Worm (Caenorhabditis elegans) whole organism, midembryonic: Measurements from ENCODE around the gene Y57A10C.10.

ENCODE experiments used
- ztf-23 ChIP-seq: fragments of 200-800 bp; sonication (Bioruptor generic); IDR thresholded peaks from 2 replicates; pipeline ENCODE4 v1.3.6; 2022; ENCODE audit warnings: missing genetic modification reagents, missing genetic modification characterization, missing compliant biosample characterization
- ztf-29 ChIP-seq: fragments of 200-800 bp; sonication (Bioruptor generic); IDR thresholded peaks from 2 replicates; pipeline ENCODE4 v1.3.6; 2022; ENCODE audit warnings: missing genetic modification reagents, missing genetic modification characterization, missing compliant biosample characterization

DNA sequence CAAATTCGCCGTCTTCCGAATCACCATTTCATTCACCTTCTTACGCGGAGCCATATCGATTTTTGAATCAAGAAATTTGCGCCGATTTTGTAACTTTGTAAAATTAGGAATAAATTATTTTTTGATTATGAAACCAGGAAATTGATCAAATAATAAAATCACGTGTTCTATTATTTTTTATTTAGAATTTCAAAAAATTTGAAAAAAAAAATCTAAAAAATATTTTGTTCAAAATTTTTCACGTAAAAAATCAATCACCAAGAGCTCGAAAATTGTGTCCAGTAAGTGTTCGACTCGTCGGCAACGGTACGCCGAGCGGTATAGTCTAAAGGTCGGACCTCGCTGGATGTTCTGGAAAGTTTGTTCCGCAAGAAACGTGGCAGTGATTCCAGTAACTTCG, 47.4 kb downstream of the Y57A10C.10 start, which contains the start of gene Y57A10B.7:
- TF ChIP-seq ztf-29 (GFP tag; lab: Robert Waterston, UW) (no peak), ztf-23 (GFP tag; lab: Robert Waterston, UW) (no peak)
